Worm (Caenorhabditis elegans) whole organism, young adult: ENCODE data around the gene T10C6.6.

ENCODE experiments used
- C17E4.6 ChIP-seq: fragments of 200-800 bp; sonication (Bioruptor generic); IDR thresholded peaks from 2 replicates; pipeline ENCODE4 v1.3.6; 2022; ENCODE audit warnings: missing genetic modification reagents, missing genetic modification characterization, missing compliant biosample characterization
- F33H1.4 ChIP-seq: fragments of 200-800 bp; sonication (Bioruptor generic); IDR thresholded peaks from 2 replicates; pipeline ENCODE4 v1.3.6; 2022; ENCODE audit warnings: missing genetic modification reagents, missing genetic modification characterization, missing compliant biosample characterization
- F39B2.1 ChIP-seq: fragments of 200-800 bp; sonication (Bioruptor generic); IDR thresholded peaks from 2 replicates; pipeline ENCODE4 v1.3.6; 2022; ENCODE audit warnings: missing genetic modification reagents, missing genetic modification characterization, missing compliant biosample characterization
- ccch-3 ChIP-seq: fragments of 200-800 bp; sonication (Bioruptor generic); optimal IDR thresholded peaks from 2 replicates; lab custom pipeline; 2018; ENCODE audit warnings: mild to moderate bottlenecking, missing genetic modification characterization, missing compliant biosample characterization
- efl-1 ChIP-seq: fragments of 150-350 bp; optimal IDR thresholded peaks from 2 replicates; lab custom pipeline; 2014; ENCODE audit warnings: missing biosample characterization, missing genetic modification reagents, missing genetic modification characterization
- nhr-120 ChIP-seq: fragments of 200-800 bp; sonication (Bioruptor generic); IDR thresholded peaks from 2 replicates; pipeline ENCODE4 v1.3.6; 2022; ENCODE audit warnings: missing genetic modification characterization, missing compliant biosample characterization
- pha-4 ChIP-seq: fragments of 150-350 bp; sonication (generic microtip); optimal IDR thresholded peaks from 2 replicates; lab custom pipeline; 2014; ENCODE audit warnings: missing biosample characterization, missing genetic modification reagents, missing genetic modification characterization
- rec-8 ChIP-seq, 2 experiments: sonication (generic microtip); optimal IDR thresholded peaks; 2 replicates each; lab custom pipeline; 2016; ENCODE audit warnings: mild to moderate bottlenecking in 2 of 2, missing genetic modification characterization in 2 of 2, missing genetic modification reagents in 2 of 2, missing genotype in 2 of 2, missing biosample characterization in 1 of 2, missing compliant biosample characterization in 1 of 2, moderate library complexity in 1 of 2
- snpc-3.4 ChIP-seq: sonication (generic microtip); optimal IDR thresholded peaks from 2 replicates; lab custom pipeline; 2017; ENCODE audit warnings: missing genetic modification characterization, mild to moderate bottlenecking, missing compliant biosample characterization, antibody characterized with exemption, moderate library complexity, missing genotype, missing genetic modification reagents
- unc-130 ChIP-seq: sonication (generic microtip); optimal IDR thresholded peaks from 2 replicates; lab custom pipeline; 2016; ENCODE audit warnings: missing genetic modification reagents, missing genetic modification characterization, missing compliant biosample characterization

DNA sequence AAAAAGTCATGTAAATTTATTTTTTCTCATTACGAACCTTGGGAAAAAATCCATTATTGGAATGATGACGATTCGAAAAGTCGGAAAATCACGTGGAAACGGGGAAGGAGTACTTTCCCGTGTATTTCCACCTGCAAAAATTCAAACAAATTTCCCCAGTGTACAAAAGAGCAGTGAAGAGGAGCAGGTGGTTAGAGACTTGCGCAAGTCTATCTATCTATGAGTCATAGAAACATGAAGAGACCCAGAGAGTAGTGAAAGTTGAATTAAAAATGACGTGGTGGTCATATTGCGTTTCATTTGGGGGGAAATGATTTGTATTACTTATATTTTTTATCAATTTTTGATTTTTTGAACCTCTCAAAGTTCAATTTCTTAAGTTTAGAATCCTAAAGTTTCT is 23.7 kb upstream of the T10C6.6 start, which contains the start of gene nhr-50:
- no peak for TF ChIP-seq C17E4.6 (GFP tag; lab: Robert Waterston, UW)
- no peak for TF ChIP-seq rec-8 (tag; optimal IDR thresholded peaks at IDR 0.05; lab: Kevin White, UChicago)
- no peak for TF ChIP-seq ccch-3 (GFP tag; lab: Kevin White, UChicago)
- TF ChIP-seq F33H1.4 (GFP tag; lab: Robert Waterston, UW): no peak
- no peak for TF ChIP-seq F39B2.1 (GFP tag; lab: Robert Waterston, UW)
- TF ChIP-seq snpc-3.4: no peak
- TF ChIP-seq nhr-120 (GFP tag; lab: Robert Waterston, UW): no peak
- TF ChIP-seq efl-1 (GFP tag; lab: Kevin White, UChicago): no peak
- no peak for TF ChIP-seq unc-130 (GFP tag; lab: Kevin White, UChicago)
- TF ChIP-seq pha-4 (tag; lab: Kevin White, UChicago): no peak
